Fruit fly (Drosophila melanogaster) whole organism, embryonic: ENCODE measurements around the gene SmydA-9.

ENCODE experiments used
- Antp ChIP-seq: fragments of 200-800 bp; sonication (Bioruptor generic); optimal IDR thresholded peaks from 3 replicates; lab custom pipeline; 2016; ENCODE audit warnings: missing biosample characterization, missing genetic modification characterization
- Awh ChIP-seq: fragments of 200-800 bp; sonication (Bioruptor generic); IDR thresholded peaks from 2 replicates; pipeline ENCODE4, ENCODE4 v1.3.6; 2022; ENCODE audit warnings: missing biosample characterization, missing genetic modification characterization
- CG10209 ChIP-seq: fragments of 200-800 bp; sonication (Bioruptor generic); optimal IDR thresholded peaks from 3 replicates; lab custom pipeline; 2017; ENCODE audit warnings: missing biosample characterization, mild to moderate bottlenecking, missing genetic modification characterization, missing genetic modification reagents
- CG10462 ChIP-seq: fragments of 200-800 bp; sonication (Bioruptor generic); optimal IDR thresholded peaks from 2 replicates; lab custom pipeline; 2016; ENCODE audit warnings: missing biosample characterization, missing genetic modification characterization
- CG13287 ChIP-seq: fragments of 200-800 bp; sonication (Bioruptor generic); IDR thresholded peaks from 2 replicates; pipeline ENCODE4 v1.3.6; 2022; ENCODE audit warnings: missing biosample characterization, missing genetic modification characterization; ENCODE audit not compliant: partially characterized antibody
- CG14710 ChIP-seq: fragments of 200-800 bp; sonication (Bioruptor generic); optimal IDR thresholded peaks from 3 replicates; lab custom pipeline; 2019; ENCODE audit warnings: missing biosample characterization, mild to moderate bottlenecking, missing genetic modification characterization, moderate library complexity
- CG17186 ChIP-seq: fragments of 200-800 bp; sonication (Bioruptor generic); optimal IDR thresholded peaks from 3 replicates; lab custom pipeline; 2017; ENCODE audit warnings: missing biosample characterization, missing genetic modification reagents, missing genetic modification characterization
- CG17359 ChIP-seq: fragments of 200-800 bp; sonication (Bioruptor generic); optimal IDR thresholded peaks from 3 replicates; lab custom pipeline; 2018; ENCODE audit warnings: missing biosample characterization, mild to moderate bottlenecking, missing genetic modification characterization, moderate library complexity
- CG17361 ChIP-seq: fragments of 200-800 bp; sonication (Bioruptor generic); IDR thresholded peaks from 3 replicates; pipeline ENCODE4 v1.3.6; 2022; ENCODE audit warnings: missing biosample characterization, missing genetic modification characterization
- CG17802 ChIP-seq: fragments of 200-800 bp; sonication (Bioruptor generic); optimal IDR thresholded peaks from 2 replicates; lab custom pipeline; 2018; ENCODE audit warnings: missing biosample characterization, mild to moderate bottlenecking, missing genetic modification characterization, moderate library complexity
- CG2129 ChIP-seq: fragments of 200-800 bp; sonication (Bioruptor generic); IDR thresholded peaks from 2 replicates; pipeline ENCODE4 v1.3.6; 2022; ENCODE audit warnings: missing biosample characterization, missing genetic modification characterization; ENCODE audit not compliant: partially characterized antibody
- CG32772 ChIP-seq: fragments of 200-800 bp; sonication (Bioruptor generic); IDR thresholded peaks from 2 replicates; pipeline ENCODE4 v1.3.6; 2022; ENCODE audit warnings: missing biosample characterization, missing genetic modification characterization
- CG33557 ChIP-seq: fragments of 200-800 bp; sonication (Bioruptor generic); optimal IDR thresholded peaks from 2 replicates; lab custom pipeline; 2019; ENCODE audit warnings: missing biosample characterization, mild to moderate bottlenecking, missing genetic modification characterization, moderate library complexity
- CG34422 ChIP-seq: fragments of 200-800 bp; sonication (Bioruptor generic); IDR thresholded peaks from 3 replicates; pipeline ENCODE4 v1.3.6; 2022; ENCODE audit warnings: missing biosample characterization, missing genetic modification characterization
- CG8359 ChIP-seq: fragments of 200-800 bp; sonication (Bioruptor generic); optimal IDR thresholded peaks from 2 replicates; lab custom pipeline; 2017; ENCODE audit warnings: missing biosample characterization, mild to moderate bottlenecking, missing genetic modification characterization, borderline replicate concordance
- D ChIP-seq, 2 experiments: fragments of 200-800 bp in 1 of 2; fragments of >200 bp in 1 of 2; sonication (Bioruptor generic) in 1 of 2; optimal IDR thresholded peaks; 2 replicates in 1 of 2; 3 replicates in 1 of 2; lab custom pipeline; 2017; ENCODE audit warnings: mild to moderate bottlenecking in 1 of 2, missing biosample characterization in 1 of 2, missing genetic modification characterization in 1 of 2, missing genetic modification reagents in 1 of 2
- D19B ChIP-seq: fragments of 200-800 bp; sonication (Bioruptor generic); optimal IDR thresholded peaks from 2 replicates; lab custom pipeline; 2017; ENCODE audit warnings: missing biosample characterization, mild to moderate bottlenecking, missing genetic modification characterization
- Dbx ChIP-seq: fragments of 200-800 bp; sonication (Bioruptor generic); IDR thresholded peaks from 3 replicates; pipeline ENCODE4 v1.3.6; 2022; ENCODE audit warnings: missing biosample characterization, missing genetic modification characterization
- Dref ChIP-seq: fragments of 200-800 bp; sonication (Bioruptor generic); IDR thresholded peaks from 2 replicates; pipeline ENCODE4 v1.3.6; 2022; ENCODE audit warnings: missing biosample characterization, missing genetic modification characterization
- Ets65A ChIP-seq: fragments of 200-800 bp; sonication (Bioruptor generic); peaks from one replicate; lab custom pipeline; 2016; ENCODE audit warnings: missing biosample characterization, missing genetic modification characterization
- HHEX ChIP-seq: fragments of 200-800 bp; sonication (Bioruptor generic); optimal IDR thresholded peaks from 3 replicates; lab custom pipeline; 2017; ENCODE audit warnings: missing biosample characterization, mild to moderate bottlenecking, missing genetic modification characterization, missing genetic modification reagents
- Hsf ChIP-seq: fragments of 200-800 bp; sonication (Bioruptor generic); optimal IDR thresholded peaks from 3 replicates; lab custom pipeline; 2016; ENCODE audit warnings: missing biosample characterization, missing genetic modification characterization
- Jarid2 ChIP-seq: fragments of 200-800 bp; sonication (Bioruptor generic); optimal IDR thresholded peaks from 3 replicates; lab custom pipeline; 2017; ENCODE audit warnings: mild to moderate bottlenecking, missing biosample characterization, missing genetic modification reagents, missing genetic modification characterization
- Myb ChIP-seq: fragments of 200-800 bp; sonication (Bioruptor generic); optimal IDR thresholded peaks from 2 replicates; lab custom pipeline; 2016; ENCODE audit warnings: missing biosample characterization, missing genetic modification characterization
- NfI ChIP-seq: fragments of 200-800 bp; sonication (Bioruptor generic); optimal IDR thresholded peaks from 3 replicates; lab custom pipeline; 2018; ENCODE audit warnings: missing biosample characterization, mild to moderate bottlenecking, missing genetic modification characterization, moderate library complexity
- Poxn ChIP-seq: fragments of 200-800 bp; sonication (Bioruptor generic); IDR thresholded peaks from 2 replicates; pipeline ENCODE4 v1.3.6; 2022; ENCODE audit warnings: missing biosample characterization, missing genetic modification characterization
- Side ChIP-seq: fragments of 200-800 bp; sonication (Bioruptor generic); optimal IDR thresholded peaks from 2 replicates; lab custom pipeline; 2016; ENCODE audit warnings: missing biosample characterization, missing genetic modification characterization
- Stat92E ChIP-seq, 3 experiments: fragments of >200 bp in 2 of 3; fragments of 200-800 bp in 1 of 3; sonication (Bioruptor generic) in 1 of 3; optimal IDR thresholded peaks; 2 replicates each; lab custom pipeline; 2017 to 2019; ENCODE audit warnings: missing biosample characterization in 3 of 3, missing genetic modification characterization in 3 of 3, mild to moderate bottlenecking in 1 of 3, moderate library complexity in 1 of 3
- Trl ChIP-seq, 3 experiments: fragments of >200 bp in 2 of 3; fragments of 200-800 bp in 1 of 3; sonication (Bioruptor generic) in 1 of 3; optimal IDR thresholded peaks; 2 replicates in 1 of 3; 3 replicates in 2 of 3; lab custom pipeline; 2016 to 2017; ENCODE audit warnings: missing biosample characterization in 1 of 3, missing genetic modification characterization in 1 of 3
- Xbp1 ChIP-seq: fragments of 200-800 bp; sonication (Bioruptor generic); optimal IDR thresholded peaks from 3 replicates; lab custom pipeline; 2016; ENCODE audit warnings: missing biosample characterization, mild to moderate bottlenecking, missing genetic modification characterization
- abd-A ChIP-seq: fragments of 200-800 bp; sonication (Bioruptor generic); optimal IDR thresholded peaks from 3 replicates; lab custom pipeline; 2019; ENCODE audit warnings: missing biosample characterization, mild to moderate bottlenecking, missing genetic modification characterization, moderate library complexity
- ap ChIP-seq: fragments of 200-800 bp; sonication (Bioruptor generic); IDR thresholded peaks from 2 replicates; pipeline ENCODE4 v1.3.6; 2022; ENCODE audit warnings: missing biosample characterization, missing genetic modification characterization
- dimm ChIP-seq: fragments of 200-800 bp; sonication (Bioruptor generic); IDR thresholded peaks from 2 replicates; pipeline ENCODE4 v1.3.6; 2022; ENCODE audit warnings: missing biosample characterization, missing genetic modification characterization
- dm ChIP-seq: fragments of 200-800 bp; sonication (Bioruptor generic); optimal IDR thresholded peaks from 3 replicates; lab custom pipeline; 2016; ENCODE audit warnings: missing biosample characterization, missing genetic modification characterization
- ewg ChIP-seq: fragments of 200-800 bp; sonication (Bioruptor generic); optimal IDR thresholded peaks from 3 replicates; lab custom pipeline; 2017; ENCODE audit warnings: mild to moderate bottlenecking, missing biosample characterization, missing genetic modification reagents, missing genetic modification characterization
- gcm ChIP-seq: fragments of 200-800 bp; sonication (Bioruptor generic); optimal IDR thresholded peaks from 2 replicates; lab custom pipeline; 2019; ENCODE audit warnings: missing biosample characterization, mild to moderate bottlenecking, missing genetic modification characterization, moderate library complexity
- gcm2 ChIP-seq: fragments of 200-800 bp; sonication (Bioruptor generic); optimal IDR thresholded peaks from 2 replicates; lab custom pipeline; 2016; ENCODE audit warnings: missing biosample characterization, missing genetic modification characterization
- hkb ChIP-seq, 2 experiments: fragments of 200-800 bp in 1 of 2; fragments of >200 bp in 1 of 2; sonication (Bioruptor generic) in 1 of 2; IDR thresholded peaks in 1 of 2; optimal IDR thresholded peaks in 1 of 2; 2 replicates each; pipeline versions ENCODE4 v1.3.6 to Lab custom; 2017 to 2022; ENCODE audit warnings: missing biosample characterization in 1 of 2, missing genetic modification characterization in 1 of 2
- ind ChIP-seq: fragments of 200-800 bp; sonication (Bioruptor generic); optimal IDR thresholded peaks from 3 replicates; lab custom pipeline; 2016; ENCODE audit warnings: missing biosample characterization, missing genetic modification characterization
- lab ChIP-seq: fragments of 200-800 bp; sonication (Bioruptor generic); optimal IDR thresholded peaks from 3 replicates; lab custom pipeline; 2017; ENCODE audit warnings: missing biosample characterization, missing genetic modification characterization, mild to moderate bottlenecking, moderate library complexity, missing genetic modification reagents
- lilli ChIP-seq: fragments of 200-800 bp; sonication (Bioruptor generic); optimal IDR thresholded peaks from 3 replicates; lab custom pipeline; 2016; ENCODE audit warnings: missing biosample characterization, missing genetic modification characterization
- nerfin-1 ChIP-seq: fragments of 200-800 bp; sonication (Bioruptor generic); optimal IDR thresholded peaks from 3 replicates; lab custom pipeline; 2019; ENCODE audit warnings: missing biosample characterization, mild to moderate bottlenecking, missing genetic modification characterization, moderate library complexity
- nmo ChIP-seq: fragments of 200-800 bp; sonication (Bioruptor generic); optimal IDR thresholded peaks from 2 replicates; lab custom pipeline; 2018; ENCODE audit warnings: missing biosample characterization, mild to moderate bottlenecking, missing genetic modification characterization, moderate library complexity
- odd ChIP-seq: fragments of 200-800 bp; sonication (Bioruptor generic); optimal IDR thresholded peaks from 2 replicates; lab custom pipeline; 2017; ENCODE audit warnings: missing biosample characterization, mild to moderate bottlenecking, missing genetic modification characterization
- p53 ChIP-seq: fragments of 200-800 bp; sonication (Bioruptor generic); optimal IDR thresholded peaks from 2 replicates; lab custom pipeline; 2016; ENCODE audit warnings: missing biosample characterization, missing genetic modification characterization
- pb ChIP-seq: fragments of 200-800 bp; sonication (Bioruptor generic); optimal IDR thresholded peaks from 3 replicates; lab custom pipeline; 2016; ENCODE audit warnings: missing biosample characterization, missing genetic modification characterization
- pum ChIP-seq: fragments of 200-800 bp; sonication (Bioruptor generic); optimal IDR thresholded peaks from 2 replicates; lab custom pipeline; 2016; ENCODE audit warnings: missing biosample characterization, missing genetic modification characterization
- sob ChIP-seq: fragments of 200-800 bp; sonication (Bioruptor generic); IDR thresholded peaks from 2 replicates; pipeline ENCODE4 v1.3.6; 2022; ENCODE audit warnings: missing biosample characterization, missing genetic modification characterization
- tio ChIP-seq: fragments of 200-800 bp; sonication (Bioruptor generic); optimal IDR thresholded peaks from 2 replicates; lab custom pipeline; 2017; ENCODE audit warnings: missing biosample characterization, missing genetic modification characterization, inconsistent platforms

Gene SmydA-9

dm6 chrX:9156388-9156823 lies 54.3 kb downstream of the SmydA-9 start, which contains the start of gene His3.3B (continued):
- peak; percentile 48 for TF ChIP-seq Jarid2 (GFP tag; lab: Kevin White, UChicago)
- peak; percentile 7 for TF ChIP-seq Xbp1 (GFP tag; lab: Kevin White, UChicago)
- TF ChIP-seq CG17359 (tag; lab: Kevin White, UChicago) = no peak
- no peak for TF ChIP-seq Side
- TF ChIP-seq hkb (optimal IDR thresholded peaks at IDR 0.05; lab: Kevin White, UChicago) = no peak
- no peak; the same call in 1 of the 2 replicates for TF ChIP-seq hkb (GFP tag; IDR thresholded peaks at IDR 0.05; lab: Robert Waterston, UW)
- no peak for TF ChIP-seq CG32772 (GFP tag; lab: Robert Waterston, UW)
- no peak for TF ChIP-seq CG17361 (GFP tag; lab: Robert Waterston, UW)
- no peak for TF ChIP-seq Trl (optimal IDR thresholded peaks at IDR 0.05; lab: Kevin White, UChicago)
- TF ChIP-seq Trl (GFP tag; optimal IDR thresholded peaks at IDR 0.05; lab: Kevin White, UChicago) = peak; percentile 5
- peak; percentile 17 for TF ChIP-seq gcm
- no peak for TF ChIP-seq pb (GFP tag; lab: Kevin White, UChicago)
- TF ChIP-seq Myb (GFP tag; lab: Kevin White, UChicago) = no peak
- TF ChIP-seq odd (GFP tag; lab: Kevin White, UChicago) = peak; percentile 22
- TF ChIP-seq nerfin-1 (tag; lab: Kevin White, UChicago) = no peak
- no peak for TF ChIP-seq D (optimal IDR thresholded peaks at IDR 0.05; lab: Kevin White, UChicago)
- no peak for TF ChIP-seq D (GFP tag; optimal IDR thresholded peaks at IDR 0.05; lab: Kevin White, UChicago)
- no peak for TF ChIP-seq CG17802 (tag; lab: Kevin White, UChicago)
- no peak for TF ChIP-seq p53
- TF ChIP-seq Poxn (GFP tag; lab: Robert Waterston, UW) = no peak
- TF ChIP-seq lab (GFP tag; lab: Kevin White, UChicago) = peak; percentile 49
- no peak for TF ChIP-seq ind (GFP tag; lab: Kevin White, UChicago)
- TF ChIP-seq CG8359 = no peak
- TF ChIP-seq NfI (GFP tag; lab: Kevin White, UChicago) = no peak
- TF ChIP-seq Dref (GFP tag; lab: Robert Waterston, UW) = peak; percentile 91
- no peak for TF ChIP-seq ap (GFP tag; lab: Robert Waterston, UW)
- no peak for TF ChIP-seq dm
- no peak for TF ChIP-seq ewg (GFP tag; lab: Kevin White, UChicago)
- peak; percentile 61 for TF ChIP-seq CG13287 (GFP tag; lab: Robert Waterston, UW)
- no peak for TF ChIP-seq Hsf (GFP tag; lab: Kevin White, UChicago)
- TF ChIP-seq Ets65A (GFP tag; lab: Kevin White, UChicago) = no peak
- no peak for TF ChIP-seq D19B (GFP tag; lab: Kevin White, UChicago)
- no peak for TF ChIP-seq tio (GFP tag; lab: Kevin White, UChicago)
- TF ChIP-seq CG34422 (GFP tag; lab: Robert Waterston, UW) = peak; percentile 54; the same call in 1 of the 3 replicates
- TF ChIP-seq gcm2 (GFP tag; lab: Kevin White, UChicago) = no peak
- peak; percentile 22 for TF ChIP-seq lilli (GFP tag; lab: Kevin White, UChicago)
- no peak for TF ChIP-seq sob (GFP tag; lab: Robert Waterston, UW)
- TF ChIP-seq CG10209 = no peak
- TF ChIP-seq Dbx = no peak
- TF ChIP-seq nmo (GFP tag; lab: Kevin White, UChicago) = no peak
- no peak for TF ChIP-seq abd-A (tag; lab: Kevin White, UChicago)
- TF ChIP-seq CG17186 = no peak
- TF ChIP-seq CG33557 (GFP tag; lab: Kevin White, UChicago) = peak; percentile 11
- peak; percentile 42 for TF ChIP-seq CG14710 (tag; lab: Kevin White, UChicago)
- no peak for TF ChIP-seq CG2129 (GFP tag; lab: Robert Waterston, UW)
- no peak for TF ChIP-seq pum (GFP tag; lab: Kevin White, UChicago)
- TF ChIP-seq dimm = no peak
- no peak for TF ChIP-seq Awh (GFP tag; lab: Robert Waterston, UW)
- TF ChIP-seq HHEX = no peak
- TF ChIP-seq CG10462 (GFP tag; lab: Kevin White, UChicago) = no peak
- peak in 1 of 3 experiments; percentile 59 for TF ChIP-seq Stat92E (GFP tag; optimal IDR thresholded peaks at IDR 0.05; lab: Kevin White, UChicago)
- no peak for TF ChIP-seq Antp (GFP tag; lab: Kevin White, UChicago)
